Worm (Caenorhabditis elegans) whole organism, young adult: Measurements from ENCODE around the gene Y6E2A.4.

Experiments
- B0336.3 ChIP-seq: fragments of 200-800 bp; sonication (Bioruptor generic); IDR thresholded peaks from 2 replicates; pipeline ENCODE4 v1.3.6; 2022; ENCODE audit warnings: missing genetic modification characterization, missing compliant biosample characterization
- akir-1 ChIP-seq: fragments of 200-800 bp; sonication (Bioruptor generic); optimal IDR thresholded peaks from 2 replicates; lab custom pipeline; 2018; ENCODE audit warnings: mild to moderate bottlenecking, missing genetic modification characterization, moderate library complexity, missing compliant biosample characterization
- ama-1 ChIP-seq, 3 experiments: fragments of 150-350 bp in 1 of 3; sonication (generic microtip) in 2 of 3; optimal IDR thresholded peaks; 2 replicates each; lab custom pipeline; 2014 to 2018; ENCODE audit warnings: missing biosample characterization in 2 of 3, missing genetic modification characterization in 2 of 3, missing genetic modification reagents in 2 of 3
- aptf-3 ChIP-seq: fragments of 200-800 bp; sonication (Bioruptor generic); IDR thresholded peaks from 2 replicates; pipeline ENCODE4 v1.3.6; 2022; ENCODE audit warnings: missing genetic modification characterization, missing compliant biosample characterization
- mxl-1 ChIP-seq: sonication (generic microtip); optimal IDR thresholded peaks from 2 replicates; lab custom pipeline; 2016; ENCODE audit warnings: missing genetic modification characterization, missing compliant biosample characterization
- nfya-1 ChIP-seq: sonication (generic microtip); optimal IDR thresholded peaks from 2 replicates; lab custom pipeline; 2017; ENCODE audit warnings: antibody characterized with exemption, missing compliant biosample characterization, missing genetic modification characterization, borderline replicate concordance; ENCODE audit not compliant: insufficient read depth
- nhr-80 ChIP-seq: sonication (generic microtip); optimal IDR thresholded peaks from 2 replicates; lab custom pipeline; 2016; ENCODE audit warnings: missing genetic modification characterization, missing compliant biosample characterization
- rec-8 ChIP-seq, 2 experiments: sonication (generic microtip); optimal IDR thresholded peaks; 2 replicates each; lab custom pipeline; 2016; ENCODE audit warnings: mild to moderate bottlenecking in 2 of 2, missing genetic modification characterization in 2 of 2, missing genetic modification reagents in 2 of 2, missing genotype in 2 of 2, missing biosample characterization in 1 of 2, missing compliant biosample characterization in 1 of 2, moderate library complexity in 1 of 2
- sea-2 ChIP-seq: fragments of 200-800 bp; sonication (Bioruptor generic); IDR thresholded peaks from 2 replicates; pipeline ENCODE4 v1.3.6; 2022; ENCODE audit warnings: missing genetic modification characterization, missing compliant biosample characterization
- unc-130 ChIP-seq: sonication (generic microtip); optimal IDR thresholded peaks from 2 replicates; lab custom pipeline; 2016; ENCODE audit warnings: missing genetic modification reagents, missing genetic modification characterization, missing compliant biosample characterization

- TF ChIP-seq aptf-3 (GFP tag; lab: Robert Waterston, UW) (no peak), sea-2 (GFP tag; lab: Robert Waterston, UW) (no peak), unc-130 (no peak), B0336.3 (GFP tag; lab: Robert Waterston, UW) (no peak), mxl-1 (tag; lab: Kevin White, UChicago) (no peak), nhr-80 (no peak), rec-8 (tag; optimal IDR thresholded peaks at IDR 0.05; lab: Kevin White, UChicago) (no peak), nfya-1 (tag; lab: Kevin White, UChicago) (no peak), ama-1 (optimal IDR thresholded peaks at IDR 0.05; lab: Kevin White, UChicago) (no peak), ama-1 (GFP tag; optimal IDR thresholded peaks at IDR 0.05; lab: Kevin White, UChicago) (no peak), akir-1 (GFP tag; lab: Kevin White, UChicago) (no peak)
Observed at ce11 chrV:15689952-15690351, 26.6 kb downstream of the Y6E2A.4 start, which contains the start of gene nhr-268.
